Worm (Caenorhabditis elegans) whole organism, L4 larva: ENCODE measurements around the gene Y38H6C.15.
"Not testable (repeated sequence)": the region's sequence is repeated elsewhere in the genome, so short reads cannot be mapped to it uniquely, and the experiment has no call there.

Source experiments
- D1046.2 ChIP-seq: fragments of 200-800 bp; sonication (Bioruptor generic); IDR thresholded peaks from 2 replicates; pipeline ENCODE4 v1.3.6; 2022; ENCODE audit warnings: missing genetic modification characterization, missing compliant biosample characterization
- F10B5.3 ChIP-seq: sonication (generic microtip); optimal IDR thresholded peaks from 2 replicates; lab custom pipeline; 2016; ENCODE audit warnings: mild to moderate bottlenecking, missing genetic modification characterization, missing compliant biosample characterization
- F37D6.2 ChIP-seq: sonication (generic microtip); optimal IDR thresholded peaks from 2 replicates; lab custom pipeline; 2016; ENCODE audit warnings: mild to moderate bottlenecking, missing genetic modification characterization, missing compliant biosample characterization
- F44E2.7 ChIP-seq: fragments of 200-800 bp; sonication (Bioruptor generic); IDR thresholded peaks from 2 replicates; pipeline ENCODE4 v2.1.2; 2022; ENCODE audit warnings: missing genetic modification characterization, missing compliant biosample characterization
- R02D3.7 ChIP-seq: fragments of 150-350 bp; sonication (generic microtip); optimal IDR thresholded peaks from 3 replicates; lab custom pipeline; 2014; ENCODE audit warnings: missing biosample characterization, missing genetic modification characterization
- T26A8.4 ChIP-seq: fragments of 200-800 bp; sonication (Bioruptor generic); IDR thresholded peaks from 2 replicates; pipeline ENCODE4 v1.3.6; 2022; ENCODE audit warnings: missing genetic modification characterization, missing compliant biosample characterization
- Y105C5A.15 ChIP-seq: fragments of 200-800 bp; sonication (Bioruptor generic); IDR thresholded peaks from 2 replicates; pipeline ENCODE4 v1.3.6; 2022; ENCODE audit warnings: missing genetic modification characterization, missing compliant biosample characterization
- Y48G9A.11 ChIP-seq: fragments of 200-800 bp; sonication (Bioruptor generic); IDR thresholded peaks from 2 replicates; pipeline ENCODE4 v1.3.6; 2022; ENCODE audit warnings: missing genetic modification reagents, missing genetic modification characterization, missing compliant biosample characterization
- Y5F2A.4 ChIP-seq: fragments of 200-800 bp; sonication (Bioruptor generic); optimal IDR thresholded peaks from 2 replicates; lab custom pipeline; 2018; ENCODE audit warnings: mild to moderate bottlenecking, missing genetic modification characterization, missing compliant biosample characterization
- Y75B8A.6 ChIP-seq: fragments of 200-800 bp; sonication (Bioruptor generic); IDR thresholded peaks from 2 replicates; pipeline ENCODE4 v1.3.6; 2022; ENCODE audit warnings: missing genetic modification reagents, missing genetic modification characterization, missing compliant biosample characterization
- ZK546.5 ChIP-seq, 2 experiments: sonication (generic microtip); optimal IDR thresholded peaks; 2 replicates each; lab custom pipeline; 2017; ENCODE audit warnings: missing biosample characterization in 2 of 2, missing genetic modification characterization in 2 of 2
- aha-1 ChIP-seq: fragments of 150-350 bp; peaks from one replicate; lab custom pipeline; 2014; ENCODE audit warnings: missing biosample characterization, missing genetic modification characterization
- ceh-28 ChIP-seq: fragments of 150-350 bp; optimal IDR thresholded peaks from 2 replicates; lab custom pipeline; 2014; ENCODE audit warnings: missing biosample characterization, missing genetic modification reagents, missing genetic modification characterization
- ctbp-1 ChIP-seq: fragments of 200-800 bp; sonication (Bioruptor generic); IDR thresholded peaks from 2 replicates; pipeline ENCODE4 v1.3.6; 2022; ENCODE audit warnings: missing genetic modification reagents, missing genetic modification characterization, missing compliant biosample characterization
- dmd-9 ChIP-seq: fragments of 200-800 bp; sonication (Bioruptor generic); IDR thresholded peaks from 2 replicates; pipeline ENCODE4 v1.3.6; 2022; ENCODE audit warnings: missing genetic modification reagents, missing genetic modification characterization, missing compliant biosample characterization
- gei-8 ChIP-seq: fragments of 200-800 bp; sonication (Bioruptor generic); optimal IDR thresholded peaks from 2 replicates; lab custom pipeline; 2018; ENCODE audit warnings: mild to moderate bottlenecking, missing genetic modification characterization, missing compliant biosample characterization
- hlh-30 ChIP-seq: sonication (generic microtip); optimal IDR thresholded peaks from 2 replicates; lab custom pipeline; 2017; ENCODE audit warnings: antibody characterized with exemption, mild to moderate bottlenecking, missing genetic modification characterization, missing compliant biosample characterization; ENCODE audit not compliant: insufficient read depth
- hmg-1.1 ChIP-seq: fragments of 200-800 bp; sonication (Bioruptor generic); IDR thresholded peaks from 2 replicates; pipeline ENCODE4 v1.3.6; 2022; ENCODE audit warnings: missing genetic modification reagents, missing genetic modification characterization, missing compliant biosample characterization
- jun-1 ChIP-seq: fragments of 150-350 bp; optimal IDR thresholded peaks from 2 replicates; lab custom pipeline; 2014; ENCODE audit warnings: missing biosample characterization, missing genetic modification reagents, missing genetic modification characterization
- lin-1 ChIP-seq: fragments of 200-800 bp; sonication (Bioruptor generic); IDR thresholded peaks from 2 replicates; pipeline ENCODE4 v1.3.6; 2022; ENCODE audit warnings: missing genetic modification reagents, missing genetic modification characterization, missing compliant biosample characterization
- lin-15B ChIP-seq: fragments of 150-350 bp; sonication (generic microtip); optimal IDR thresholded peaks from 3 replicates; lab custom pipeline; 2014; ENCODE audit warnings: missing biosample characterization, missing genetic modification characterization
- lin-29 ChIP-seq: fragments of 200-800 bp; sonication (Bioruptor generic); IDR thresholded peaks from 2 replicates; pipeline ENCODE4 v1.3.6; 2022; ENCODE audit warnings: missing genetic modification reagents, missing genetic modification characterization, missing compliant biosample characterization
- lsy-2 ChIP-seq, 2 experiments: fragments of 150-350 bp in 1 of 2; sonication (generic microtip) in 1 of 2; optimal IDR thresholded peaks; 2 replicates each; lab custom pipeline; 2014 to 2017; ENCODE audit warnings: missing biosample characterization in 2 of 2, missing genetic modification characterization in 2 of 2
- madf-5 ChIP-seq, 2 experiments: fragments of 200-800 bp; sonication (Bioruptor generic); IDR thresholded peaks; 2 replicates each; pipeline ENCODE4 v1.3.6; 2022; ENCODE audit warnings: missing compliant biosample characterization in 2 of 2, missing genetic modification characterization in 2 of 2
- mdt-29 ChIP-seq: fragments of 200-800 bp; sonication (Bioruptor generic); IDR thresholded peaks from 2 replicates; pipeline ENCODE4 v1.3.6; 2022; ENCODE audit warnings: missing genetic modification reagents, missing genetic modification characterization, missing compliant biosample characterization
- mep-1 ChIP-seq: fragments of 150-350 bp; sonication (generic microtip); optimal IDR thresholded peaks from 3 replicates; lab custom pipeline; 2014; ENCODE audit warnings: missing biosample characterization, missing genetic modification characterization
- nhr-102 ChIP-seq: sonication (generic microtip); optimal IDR thresholded peaks from 2 replicates; lab custom pipeline; 2016; ENCODE audit warnings: mild to moderate bottlenecking, missing genetic modification characterization, moderate library complexity, missing compliant biosample characterization
- nhr-11 ChIP-seq: fragments of 150-350 bp; optimal IDR thresholded peaks from 2 replicates; lab custom pipeline; 2014; ENCODE audit warnings: missing biosample characterization, missing genetic modification characterization
- nhr-111 ChIP-seq: fragments of 200-800 bp; sonication (Bioruptor generic); optimal IDR thresholded peaks from 2 replicates; lab custom pipeline; 2018; ENCODE audit warnings: mild to moderate bottlenecking, missing genetic modification characterization, missing compliant biosample characterization
- nhr-237 ChIP-seq: sonication (generic microtip); optimal IDR thresholded peaks from 2 replicates; lab custom pipeline; 2017; ENCODE audit warnings: missing biosample characterization, missing genetic modification characterization
- pha-4 ChIP-seq, 2 experiments: fragments of 150-350 bp in 1 of 2; fragments of 200-800 bp in 1 of 2; sonication (Bioruptor generic) in 1 of 2; IDR thresholded peaks in 1 of 2; optimal IDR thresholded peaks in 1 of 2; 2 replicates each; pipeline versions ENCODE4 v1.3.6 to Lab custom; 2014 to 2022; ENCODE audit warnings: missing genetic modification characterization in 2 of 2, missing genetic modification reagents in 2 of 2, missing biosample characterization in 1 of 2, missing compliant biosample characterization in 1 of 2
- php-3 ChIP-seq: fragments of 200-800 bp; sonication (Bioruptor generic); IDR thresholded peaks from 2 replicates; pipeline ENCODE4 v1.3.6; 2022; ENCODE audit warnings: missing genetic modification reagents, missing genetic modification characterization, missing compliant biosample characterization
- pqm-1 ChIP-seq: sonication (generic microtip); optimal IDR thresholded peaks from 2 replicates; lab custom pipeline; 2017; ENCODE audit warnings: missing biosample characterization, missing genetic modification characterization
- unc-130 ChIP-seq: sonication (generic microtip); optimal IDR thresholded peaks from 2 replicates; lab custom pipeline; 2016; ENCODE audit warnings: missing genetic modification reagents, missing genetic modification characterization, missing compliant biosample characterization
- vab-7 ChIP-seq: fragments of 200-800 bp; sonication (Bioruptor generic); IDR thresholded peaks from 2 replicates; pipeline ENCODE4 v1.3.6; 2022; ENCODE audit warnings: missing genetic modification reagents, missing genetic modification characterization, missing compliant biosample characterization
- zag-1 ChIP-seq: fragments of 150-350 bp; optimal IDR thresholded peaks from 2 replicates; lab custom pipeline; 2014; ENCODE audit warnings: missing biosample characterization, missing genetic modification characterization
- zip-11 ChIP-seq: fragments of 200-800 bp; sonication (Bioruptor generic); IDR thresholded peaks from 2 replicates; pipeline ENCODE4 v1.3.6; 2022; ENCODE audit warnings: missing genetic modification characterization, missing compliant biosample characterization
- ztf-7 ChIP-seq: fragments of 150-350 bp; optimal IDR thresholded peaks from 2 replicates; lab custom pipeline; 2014; ENCODE audit warnings: missing biosample characterization, missing genetic modification characterization

Gene Y38H6C.15

ce11 chrV:20573392-20573791 lies 37.3 kb upstream of the Y38H6C.15 start, which contains the start of gene F26F2.5:
TSS of gene F26F2.5 (plus strand) at chrV:20573692.
- TF ChIP-seq D1046.2 = no peak
- TF ChIP-seq F37D6.2 (tag; lab: Kevin White, UChicago) = no peak
- no peak for TF ChIP-seq nhr-102 (tag; lab: Kevin White, UChicago)
- no peak for TF ChIP-seq gei-8 (GFP tag; lab: Kevin White, UChicago)
- no peak for TF ChIP-seq lin-29
- no peak for TF ChIP-seq lin-15B (tag; lab: Kevin White, UChicago)
- TF ChIP-seq nhr-111 (GFP tag; lab: Kevin White, UChicago) = no peak
- TF ChIP-seq lsy-2 (tag; optimal IDR thresholded peaks at IDR 0.05; lab: Kevin White, UChicago) = no peak
- TF ChIP-seq zag-1 (tag; lab: Kevin White, UChicago) = no peak
- no peak for TF ChIP-seq ztf-7

- not testable (repeated sequence) for TF ChIP-seq Y75B8A.6 (GFP tag; lab: Robert Waterston, UW); aha-1 (tag; lab: Kevin White, UChicago); Y105C5A.15
Measured at ce11 chrV:20568995-20569394, 32.9 kb upstream of the Y38H6C.15 start, which contains the start of gene F26F2.4. TSS of gene F26F2.4 (plus strand) at chrV:20569295.

ce11 chrV:20566454-20566853 lies 30.3 kb upstream of the Y38H6C.15 start, which contains the start of gene F26F2.3:
TSS of gene F26F2.3 (minus strand) at chrV:20566554.
- TF ChIP-seq F10B5.3 = no peak
- no peak for TF ChIP-seq hlh-30 (tag; lab: Kevin White, UChicago)
- no peak for TF ChIP-seq nhr-11
- TF ChIP-seq jun-1 (tag; lab: Kevin White, UChicago) = no peak
- no peak for TF ChIP-seq lin-1 (GFP tag; lab: Robert Waterston, UW)
- no peak for TF ChIP-seq Y5F2A.4
- no peak for TF ChIP-seq ceh-28 (tag; lab: Kevin White, UChicago)
- no peak for TF ChIP-seq F44E2.7 (GFP tag; lab: Robert Waterston, UW)
- TF ChIP-seq mdt-29 (GFP tag; lab: Robert Waterston, UW) = no peak
- TF ChIP-seq ctbp-1 (GFP tag; lab: Robert Waterston, UW) = no peak
- TF ChIP-seq zip-11 = no peak
- no peak for TF ChIP-seq vab-7 (GFP tag; lab: Robert Waterston, UW)
- TF ChIP-seq unc-130 (GFP tag; lab: Kevin White, UChicago) = no peak
- TF ChIP-seq T26A8.4 (GFP tag; lab: Robert Waterston, UW) = no peak

ce11 chrV:20564054-20564453 lies 27.9 kb upstream of the Y38H6C.15 start, which contains the start of gene F26F2.13:
TSS of gene F26F2.13 (plus strand) at chrV:20564354.
- TF ChIP-seq php-3 (GFP tag; lab: Robert Waterston, UW); mep-1 (tag; lab: Kevin White, UChicago); hmg-1.1 (GFP tag; lab: Robert Waterston, UW): not testable (repeated sequence)

ce11 chrV:20561795-20562194 lies 25.7 kb upstream of the Y38H6C.15 start, which contains the start of gene F26F2.1:
TSS of gene F26F2.1 (minus strand) at chrV:20561895.
- no peak for TF ChIP-seq Y105C5A.15
- no peak for TF ChIP-seq lsy-2 (tag; optimal IDR thresholded peaks at IDR 0.05; lab: Kevin White, UChicago)
- TF ChIP-seq pha-4 (GFP tag; IDR thresholded peaks at IDR 0.05; lab: Robert Waterston, UW) = no peak
- no peak for TF ChIP-seq pha-4 (tag; optimal IDR thresholded peaks at IDR 0.05; lab: Kevin White, UChicago)
- no peak for TF ChIP-seq lin-15B (tag; lab: Kevin White, UChicago)
- no peak for TF ChIP-seq pqm-1 (tag; lab: Kevin White, UChicago)
- no peak for TF ChIP-seq madf-5 (GFP tag; IDR thresholded peaks at IDR 0.05; lab: Robert Waterston, UW)
- TF ChIP-seq nhr-237 (tag; lab: Kevin White, UChicago) = no peak
- TF ChIP-seq T26A8.4 (GFP tag; lab: Robert Waterston, UW) = no peak
- TF ChIP-seq nhr-11 = no peak
- no peak for TF ChIP-seq ZK546.5 (tag; optimal IDR thresholded peaks at IDR 0.05; lab: Kevin White, UChicago)
- TF ChIP-seq R02D3.7 (tag; lab: Kevin White, UChicago) = no peak
- TF ChIP-seq Y48G9A.11 (GFP tag; lab: Robert Waterston, UW) = no peak
- no peak for TF ChIP-seq dmd-9
